Fruit fly (Drosophila melanogaster): ENCODE results near the gene Jon99Fi.

The Jon99Fi gene

DNA sequence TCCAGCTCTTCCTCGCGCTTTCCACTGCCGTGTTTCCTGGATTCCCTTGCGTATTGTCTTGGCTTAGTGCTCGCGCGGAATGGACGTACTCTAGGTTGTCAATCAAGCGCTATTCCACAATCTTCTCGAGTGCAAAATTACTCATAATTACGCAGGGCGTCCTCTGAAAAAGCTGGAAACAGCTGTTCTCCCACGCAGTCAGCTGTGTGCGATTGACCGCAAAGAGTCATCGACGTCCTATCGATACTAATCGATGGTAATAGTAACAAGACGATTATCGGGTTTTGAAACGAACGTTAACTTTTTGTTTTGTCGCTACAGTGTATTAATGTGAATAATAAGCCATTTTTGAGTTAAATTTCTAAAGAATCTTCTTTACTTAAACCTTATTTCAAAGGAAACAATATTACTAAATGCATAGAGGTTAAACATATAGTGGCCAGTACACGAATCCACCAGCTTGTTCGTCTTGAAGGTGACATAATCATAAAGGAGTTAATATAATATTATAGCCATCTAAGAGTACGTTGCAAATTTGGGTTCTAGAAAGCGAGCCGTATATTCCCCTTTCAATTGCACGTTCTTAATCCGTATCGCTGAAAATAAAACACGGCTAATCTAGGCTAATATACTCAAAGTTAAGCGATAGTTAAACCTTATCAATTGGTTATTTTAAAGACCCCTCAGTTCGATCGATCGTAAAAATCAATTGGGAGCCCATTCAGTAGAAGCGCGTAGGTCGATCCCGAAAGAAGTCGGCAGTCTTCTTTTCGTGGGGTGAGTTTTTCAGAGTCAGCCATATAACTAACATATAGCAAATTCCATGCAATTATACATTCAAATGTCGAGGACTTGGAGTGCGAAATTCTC is 29.5 kb upstream of the Jon99Fi start, which contains the start of the genes CG2224 and CDase (continued):
- TF ChIP-seq CrebB (tag; optimal IDR thresholded peaks at IDR 0.05) (peak; percentile 3), Lhr (GFP tag; optimal IDR thresholded peaks at IDR 0.05) (no peak), Opbp (GFP tag; IDR thresholded peaks at IDR 0.05; ENCODE audit: partially characterized antibody) (peak; percentile 90; the same call in 2 of the 3 replicates), CG11093 (GFP tag; IDR thresholded peaks at IDR 0.05) (no peak), Rfx (GFP tag; IDR thresholded peaks at IDR 0.05) (no peak), az2 (GFP tag; optimal IDR thresholded peaks at IDR 0.05) (no peak), CG7786 (GFP tag; optimal IDR thresholded peaks at IDR 0.05) (no peak), p53 (GFP tag; optimal IDR thresholded peaks at IDR 0.05) (no peak), pzg (GFP tag; optimal IDR thresholded peaks at IDR 0.05) (peak; percentile 75), CG30020 (tag; optimal IDR thresholded peaks at IDR 0.05) (no peak), org-1 (GFP tag; optimal IDR thresholded peaks at IDR 0.05) (no peak), CG10543 (GFP tag; optimal IDR thresholded peaks at IDR 0.05) (no peak), CG1602 (GFP tag; optimal IDR thresholded peaks at IDR 0.05) (no peak), klu (GFP tag; IDR thresholded peaks at IDR 0.05) (0 out of 2 replicates have a peak, but pooled peaks have one; percentile 14), CG1024 (GFP tag; IDR thresholded peaks at IDR 0.05) (no peak), CG12299 (tag; optimal IDR thresholded peaks at IDR 0.05) (no peak), CG12071 (GFP tag; optimal IDR thresholded peaks at IDR 0.05) (no peak), chinmo (GFP tag; IDR thresholded peaks at IDR 0.05; ENCODE audit: partially characterized antibody) (peak; percentile 96), amos (GFP tag; IDR thresholded peaks at IDR 0.05; ENCODE audit: partially characterized antibody) (peak; percentile 89), croc (GFP tag; conservative IDR thresholded peaks at IDR 0.05) (no peak), CG10321 (GFP tag; IDR thresholded peaks at IDR 0.05) (no peak), Sry-β (GFP tag; optimal IDR thresholded peaks at IDR 0.05) (no peak), dm (GFP tag; optimal IDR thresholded peaks at IDR 0.05) (no peak), nerfin-2 (GFP tag; IDR thresholded peaks at IDR 0.05; ENCODE audit: partially characterized antibody) (peak; percentile 87), Meics (GFP tag; optimal IDR thresholded peaks at IDR 0.05) (no peak), Camta (GFP tag; optimal IDR thresholded peaks at IDR 0.05) (no peak), CG34224 (GFP tag; IDR thresholded peaks at IDR 0.05; ENCODE audit: partially characterized antibody) (peak; percentile 98), CG31441 (GFP tag; IDR thresholded peaks at IDR 0.05) (no peak), br (optimal IDR thresholded peaks at IDR 0.05) (no peak), repo (GFP tag; optimal IDR thresholded peaks at IDR 0.05) (no peak), nerfin-1 (tag; optimal IDR thresholded peaks at IDR 0.05) (no peak), ara (GFP tag; IDR thresholded peaks at IDR 0.05) (no peak), sob (GFP tag; IDR thresholded peaks at IDR 0.05) (no peak), ttk (GFP tag; IDR thresholded peaks at IDR 0.05) (no peak), CG12104 (GFP tag; optimal IDR thresholded peaks at IDR 0.05) (no peak), stwl (tag; optimal IDR thresholded peaks at IDR 0.05) (peak; percentile 47), D (optimal IDR thresholded peaks at IDR 0.05) (peak; percentile 48), D (GFP tag; optimal IDR thresholded peaks at IDR 0.05) (no peak), CG8765 (GFP tag; IDR thresholded peaks at IDR 0.05) (no peak), CoRest (tag; optimal IDR thresholded peaks at IDR 0.05) (no peak), bbx (GFP tag; IDR thresholded peaks at IDR 0.05; ENCODE audit: partially characterized antibody) (peak; percentile 94), CG17328 (GFP tag; IDR thresholded peaks at IDR 0.05) (no peak), Ets97D (GFP tag; optimal IDR thresholded peaks at IDR 0.05) (no peak), CG16779 (GFP tag; IDR thresholded peaks at IDR 0.05) (no peak), CG1603 (tag; optimal IDR thresholded peaks at IDR 0.05) (peak; percentile 57), CG2199 (GFP tag; IDR thresholded peaks at IDR 0.05) (no peak), CG4424 (GFP tag; optimal IDR thresholded peaks at IDR 0.05) (no peak), CG4282 (GFP tag; optimal IDR thresholded peaks at IDR 0.05) (no peak), sens (GFP tag) (peak; percentile 55), Sox100B (GFP tag; optimal IDR thresholded peaks at IDR 0.05) (no peak)
